Worm (Caenorhabditis elegans) whole organism, mixed stage, embryonic: ENCODE results near the gene swt-4.
A peak's percentile ranks its signal among the peaks of the same experiment; 100 is the strongest.

Source experiments
- M03D4.4 ChIP-seq: sonication (generic microtip); optimal IDR thresholded peaks from 2 replicates; lab custom pipeline; 2017; ENCODE audit warnings: mild to moderate bottlenecking, missing genetic modification characterization, missing compliant biosample characterization
- bed-3 ChIP-seq: fragments of 200-800 bp; sonication (Bioruptor generic); optimal IDR thresholded peaks from 3 replicates; lab custom pipeline; 2018; ENCODE audit warnings: mild to moderate bottlenecking, missing genetic modification characterization, moderate library complexity, missing compliant biosample characterization
- blmp-1 ChIP-seq: fragments of 150-350 bp; optimal IDR thresholded peaks from 2 replicates; lab custom pipeline; 2014; ENCODE audit warnings: missing biosample characterization, missing genetic modification characterization
- ceh-39 ChIP-seq: fragments of 150-350 bp; optimal IDR thresholded peaks from 2 replicates; lab custom pipeline; 2014; ENCODE audit warnings: missing biosample characterization, missing genetic modification characterization
- ceh-43 ChIP-seq: fragments of 200-800 bp; sonication (Bioruptor generic); optimal IDR thresholded peaks from 2 replicates; lab custom pipeline; 2018; ENCODE audit warnings: mild to moderate bottlenecking, missing genetic modification characterization, moderate library complexity, missing compliant biosample characterization
- ceh-83 ChIP-seq: fragments of 200-800 bp; sonication (Bioruptor generic); optimal IDR thresholded peaks from 2 replicates; lab custom pipeline; 2018; ENCODE audit warnings: mild to moderate bottlenecking, missing genetic modification characterization, missing compliant biosample characterization
- cnd-1 ChIP-seq: fragments of 200-800 bp; sonication (Bioruptor generic); optimal IDR thresholded peaks from 2 replicates; lab custom pipeline; 2018; ENCODE audit warnings: mild to moderate bottlenecking, missing genetic modification characterization, missing compliant biosample characterization
- drap-1 ChIP-seq: fragments of 200-800 bp; sonication (Bioruptor generic); optimal IDR thresholded peaks from 3 replicates; lab custom pipeline; 2018; ENCODE audit warnings: mild to moderate bottlenecking, missing genetic modification characterization, missing compliant biosample characterization
- elt-3 ChIP-seq: fragments of 150-350 bp; optimal IDR thresholded peaks from 2 replicates; lab custom pipeline; 2014; ENCODE audit warnings: missing biosample characterization, missing genetic modification characterization
- flh-1 ChIP-seq: fragments of 200-800 bp; sonication (Bioruptor generic); optimal IDR thresholded peaks from 2 replicates; lab custom pipeline; 2018; ENCODE audit warnings: mild to moderate bottlenecking, missing genetic modification characterization, moderate library complexity, missing compliant biosample characterization
- lin-13 ChIP-seq: fragments of 150-350 bp; optimal IDR thresholded peaks from 2 replicates; lab custom pipeline; 2014; ENCODE audit warnings: missing biosample characterization, missing genetic modification characterization
- lin-32 ChIP-seq: fragments of 200-800 bp; sonication (Bioruptor generic); optimal IDR thresholded peaks from 2 replicates; lab custom pipeline; 2018; ENCODE audit warnings: mild to moderate bottlenecking, missing genetic modification characterization, missing compliant biosample characterization
- lsy-2 ChIP-seq: fragments of 150-350 bp; optimal IDR thresholded peaks from 2 replicates; lab custom pipeline; 2014; ENCODE audit warnings: missing biosample characterization, missing genetic modification characterization
- mab-5 ChIP-seq: fragments of 150-350 bp; optimal IDR thresholded peaks from 2 replicates; lab custom pipeline; 2014; ENCODE audit warnings: missing biosample characterization, missing genetic modification characterization
- mep-1 ChIP-seq: fragments of 150-350 bp; optimal IDR thresholded peaks from 2 replicates; lab custom pipeline; 2017; ENCODE audit warnings: missing biosample characterization, missing genetic modification reagents, missing genetic modification characterization, inconsistent platforms
- mls-2 ChIP-seq: sonication (generic microtip); optimal IDR thresholded peaks from 2 replicates; lab custom pipeline; 2016; ENCODE audit warnings: mild to moderate bottlenecking, missing genetic modification characterization, moderate library complexity, missing compliant biosample characterization
- nhr-12 ChIP-seq: fragments of 150-350 bp; optimal IDR thresholded peaks from 2 replicates; lab custom pipeline; 2014; ENCODE audit warnings: missing biosample characterization, missing genetic modification characterization
- nhr-2 ChIP-seq: fragments of 150-350 bp; optimal IDR thresholded peaks from 2 replicates; lab custom pipeline; 2014; ENCODE audit warnings: missing biosample characterization, missing genetic modification characterization
- nhr-237 ChIP-seq: fragments of 150-350 bp; optimal IDR thresholded peaks from 2 replicates; lab custom pipeline; 2014; ENCODE audit warnings: missing biosample characterization, missing genetic modification characterization
- nhr-28 ChIP-seq: fragments of 150-350 bp; optimal IDR thresholded peaks from 2 replicates; lab custom pipeline; 2014; ENCODE audit warnings: missing biosample characterization, missing genetic modification characterization
- nhr-76 ChIP-seq: sonication (generic microtip); optimal IDR thresholded peaks from 2 replicates; lab custom pipeline; 2017; ENCODE audit warnings: missing biosample characterization, missing genetic modification characterization
- pha-4 ChIP-seq: fragments of 150-350 bp; optimal IDR thresholded peaks from 2 replicates; lab custom pipeline; 2018; ENCODE audit warnings: missing biosample characterization, missing genetic modification reagents, missing genetic modification characterization
- sem-2 ChIP-seq: fragments of 200-800 bp; sonication (Bioruptor generic); optimal IDR thresholded peaks from 2 replicates; lab custom pipeline; 2018; ENCODE audit warnings: mild to moderate bottlenecking, missing genetic modification characterization, missing compliant biosample characterization
- snpc-4 ChIP-seq: fragments of 150-350 bp; optimal IDR thresholded peaks from 2 replicates; lab custom pipeline; 2014; ENCODE audit warnings: missing biosample characterization, missing genetic modification characterization
- sptf-1 ChIP-seq: sonication (generic microtip); optimal IDR thresholded peaks from 2 replicates; lab custom pipeline; 2017; ENCODE audit warnings: mild to moderate bottlenecking, missing genetic modification characterization, moderate library complexity, missing compliant biosample characterization
- tbx-8 ChIP-seq: fragments of 200-800 bp; sonication (Bioruptor generic); optimal IDR thresholded peaks from 2 replicates; lab custom pipeline; 2018; ENCODE audit warnings: mild to moderate bottlenecking, missing genetic modification characterization, moderate library complexity, missing compliant biosample characterization
- unc-120 ChIP-seq: sonication (generic microtip); optimal IDR thresholded peaks from 2 replicates; lab custom pipeline; 2017; ENCODE audit warnings: missing genetic modification characterization, missing compliant biosample characterization; ENCODE audit not compliant: poor library complexity, severe bottlenecking
- unc-39 ChIP-seq: fragments of 150-350 bp; optimal IDR thresholded peaks from 2 replicates; lab custom pipeline; 2014; ENCODE audit warnings: missing biosample characterization, missing genetic modification characterization
- unc-62 ChIP-seq: fragments of 150-350 bp; optimal IDR thresholded peaks from 2 replicates; lab custom pipeline; 2014; ENCODE audit warnings: missing biosample characterization, missing genetic modification reagents, missing genetic modification characterization
- zip-8 ChIP-seq: fragments of 150-350 bp; optimal IDR thresholded peaks from 2 replicates; lab custom pipeline; 2014; ENCODE audit warnings: missing biosample characterization, missing genetic modification characterization

swt-4 gene

ce11 chrIII:10651634-10652033, 22.7 kb upstream of the swt-4 start (continued):
- TF ChIP-seq nhr-28 (no peak), bed-3 (no peak), tbx-8 (no peak), mab-5 (tag; lab: Kevin White, UChicago) (no peak), lin-32 (GFP tag; lab: Kevin White, UChicago) (peak; percentile 42)

- no peak for TF ChIP-seq drap-1 (GFP tag; lab: Kevin White, UChicago)
- TF ChIP-seq nhr-237 (tag; lab: Kevin White, UChicago): no peak
- TF ChIP-seq elt-3 (tag; lab: Kevin White, UChicago): no peak
- TF ChIP-seq nhr-12 (tag; lab: Kevin White, UChicago): no peak
- no peak for TF ChIP-seq ceh-43
- no peak for TF ChIP-seq nhr-28
- TF ChIP-seq lin-13 (tag; lab: Kevin White, UChicago): no peak
- TF ChIP-seq snpc-4 (tag; lab: Kevin White, UChicago): no peak
- no peak for TF ChIP-seq mab-5 (tag; lab: Kevin White, UChicago)
- TF ChIP-seq unc-39 (tag; lab: Kevin White, UChicago): no peak
- no peak for TF ChIP-seq cnd-1 (tag; lab: Kevin White, UChicago)
- no peak for TF ChIP-seq tbx-8
- TF ChIP-seq mep-1 (tag; lab: Kevin White, UChicago): no peak
- TF ChIP-seq unc-62: no peak
- TF ChIP-seq nhr-2 (tag; lab: Kevin White, UChicago): no peak
- no peak for TF ChIP-seq lin-32 (GFP tag; lab: Kevin White, UChicago)
- no peak for TF ChIP-seq mls-2
- TF ChIP-seq unc-120 (tag; lab: Kevin White, UChicago): no peak
Measured at ce11 chrIII:10649219-10649618, 20.3 kb upstream of the swt-4 start, which contains the start of gene emg-1. Gene emg-1, plus strand, starts transcription at chrIII:10649519.

ce11 chrIII:10646094-10646493, 17.2 kb upstream of the swt-4 start, which contains the start of gene orc-4:
Gene orc-4, plus strand, starts transcription at chrIII:10646170.
- TF ChIP-seq nhr-2 (tag; lab: Kevin White, UChicago) (no peak), ceh-83 (GFP tag; lab: Kevin White, UChicago) (no peak), M03D4.4 (tag; lab: Kevin White, UChicago) (no peak), bed-3 (no peak), sem-2 (GFP tag; lab: Kevin White, UChicago) (no peak), elt-3 (tag; lab: Kevin White, UChicago) (no peak), sptf-1 (tag; lab: Kevin White, UChicago) (no peak), snpc-4 (tag; lab: Kevin White, UChicago) (no peak), nhr-12 (tag; lab: Kevin White, UChicago) (no peak), zip-8 (tag; lab: Kevin White, UChicago) (no peak), lsy-2 (no peak), pha-4 (tag; lab: Kevin White, UChicago) (no peak)

DNA sequence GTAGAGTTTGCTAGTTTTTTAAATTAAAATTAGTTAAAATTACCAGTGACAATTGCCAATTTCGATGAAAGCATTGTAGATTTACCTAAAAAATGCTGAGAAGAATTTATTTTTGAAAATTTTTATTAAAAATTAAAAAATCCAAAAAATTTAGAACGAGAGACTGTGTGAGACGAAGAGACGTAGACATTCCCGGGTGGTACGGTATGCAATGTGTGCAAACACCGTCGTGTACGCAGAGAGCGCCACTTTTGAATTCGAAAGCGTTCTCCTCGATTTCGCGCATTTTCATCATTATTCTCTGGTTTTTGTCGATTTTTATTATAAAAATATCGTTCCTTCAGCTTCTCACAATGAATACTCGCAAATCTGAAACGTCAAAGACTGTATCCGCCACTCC, 13.8 kb upstream of the swt-4 start, which contains the start of the genes dhs-11 and orc-1:
TSS of gene dhs-11 (minus strand) at position 85 of the 400 bp plus-strand sequence.
TSS of gene orc-1 (plus strand) at position 349 of the 400 bp plus-strand sequence.
- TF ChIP-seq nhr-76 (tag; lab: Kevin White, UChicago) (no peak), snpc-4 (tag; lab: Kevin White, UChicago) (no peak), mep-1 (tag; lab: Kevin White, UChicago) (peak; percentile 58), elt-3 (tag; lab: Kevin White, UChicago) (no peak), lin-13 (tag; lab: Kevin White, UChicago) (peak; percentile 15), lin-32 (GFP tag; lab: Kevin White, UChicago) (no peak), flh-1 (GFP tag; lab: Kevin White, UChicago) (no peak), mls-2 (no peak), blmp-1 (no peak), lsy-2 (peak; percentile 97), nhr-28 (no peak), tbx-8 (no peak), ceh-39 (no peak), sptf-1 (tag; lab: Kevin White, UChicago) (peak; percentile 25), nhr-12 (tag; lab: Kevin White, UChicago) (no peak), bed-3 (no peak)

ce11 chrIII:10638339-10639021, 9.5 kb upstream of the swt-4 start, which contains the start of gene Y39A1A.27:
Gene Y39A1A.27, plus strand, starts transcription at chrIII:10638971.
- TF ChIP-seq nhr-76 (tag; lab: Kevin White, UChicago): no peak
- TF ChIP-seq, all 35 proteins: peak for 0
